Worm (Caenorhabditis elegans) whole organism, early embryonic: ENCODE measurements around the gene srsx-18.

Experiments used
- B0310.2 ChIP-seq: sonication (generic microtip); optimal IDR thresholded peaks from 2 replicates; lab custom pipeline; 2016; ENCODE audit warnings: mild to moderate bottlenecking, missing genetic modification characterization, missing compliant biosample characterization
- F13C5.2 ChIP-seq: sonication (generic microtip); optimal IDR thresholded peaks from 2 replicates; lab custom pipeline; 2017; ENCODE audit warnings: mild to moderate bottlenecking, missing genetic modification characterization, inconsistent platforms, missing compliant biosample characterization
- aly-1 ChIP-seq: sonication (generic microtip); optimal IDR thresholded peaks from 2 replicates; lab custom pipeline; 2016; ENCODE audit warnings: missing genetic modification characterization, missing compliant biosample characterization
- ama-1 ChIP-seq: fragments of 150-350 bp; optimal IDR thresholded peaks from 2 replicates; lab custom pipeline; 2014
- ceh-13 ChIP-seq: fragments of 200-800 bp; sonication (Bioruptor generic); optimal IDR thresholded peaks from 2 replicates; lab custom pipeline; 2018; ENCODE audit warnings: mild to moderate bottlenecking, missing genetic modification characterization, missing compliant biosample characterization
- ceh-36 ChIP-seq: sonication (generic microtip); optimal IDR thresholded peaks from 2 replicates; lab custom pipeline; 2016; ENCODE audit warnings: missing genetic modification characterization, inconsistent platforms, missing compliant biosample characterization
- ets-7 ChIP-seq: sonication (generic microtip); optimal IDR thresholded peaks from 2 replicates; lab custom pipeline; 2016; ENCODE audit warnings: missing genotype, missing genetic modification characterization, missing compliant biosample characterization
- flt-1 ChIP-seq: fragments of 200-800 bp; sonication (Bioruptor generic); IDR thresholded peaks from 2 replicates; pipeline ENCODE4 v1.3.6; 2022; ENCODE audit warnings: missing genetic modification characterization, missing compliant biosample characterization
- hmbx-1 ChIP-seq: sonication (generic microtip); optimal IDR thresholded peaks from 2 replicates; lab custom pipeline; 2016; ENCODE audit warnings: mild to moderate bottlenecking, missing genetic modification characterization, missing compliant biosample characterization
- hmg-4 ChIP-seq: fragments of 200-800 bp; sonication (Bioruptor generic); optimal IDR thresholded peaks from 2 replicates; lab custom pipeline; 2018; ENCODE audit warnings: mild to moderate bottlenecking, missing genetic modification characterization, missing compliant biosample characterization
- hnd-1 ChIP-seq: sonication (generic microtip); optimal IDR thresholded peaks from 2 replicates; lab custom pipeline; 2016; ENCODE audit warnings: missing genetic modification characterization, missing compliant biosample characterization
- pes-1 ChIP-seq: fragments of 200-800 bp; sonication (Bioruptor generic); IDR thresholded peaks from 2 replicates; pipeline ENCODE4 v1.3.6; 2022; ENCODE audit warnings: missing genetic modification reagents, missing genetic modification characterization, missing compliant biosample characterization
- scrt-1 ChIP-seq: fragments of 200-800 bp; sonication (Bioruptor generic); IDR thresholded peaks from 2 replicates; pipeline ENCODE4 v1.3.6; 2022; ENCODE audit warnings: missing genetic modification characterization, missing compliant biosample characterization
- sea-1 ChIP-seq: fragments of 200-800 bp; sonication (Bioruptor generic); conservative IDR thresholded peaks from 2 replicates; pipeline ENCODE4 v1.3.6; 2022; ENCODE audit warnings: missing genetic modification characterization, missing compliant biosample characterization
- tbx-11 ChIP-seq: fragments of 200-800 bp; sonication (Bioruptor generic); IDR thresholded peaks from 2 replicates; pipeline ENCODE4 v1.3.6; 2022; ENCODE audit warnings: missing genetic modification characterization, missing compliant biosample characterization
- tbx-37 ChIP-seq: fragments of 200-800 bp; sonication (Bioruptor generic); conservative IDR thresholded peaks from 2 replicates; pipeline ENCODE4 v1.3.6; 2022; ENCODE audit warnings: missing genetic modification reagents, missing genetic modification characterization, missing compliant biosample characterization
- tra-4 ChIP-seq: sonication (generic microtip); optimal IDR thresholded peaks from 2 replicates; lab custom pipeline; 2017; ENCODE audit warnings: missing genetic modification characterization, missing compliant biosample characterization

Gene srsx-18

ce11 chrV:5922236-5922635 lies at the start of gene srsx-18:
srsx-18 (plus strand) TSS chrV:5922536.
- no peak for TF ChIP-seq tra-4
- TF ChIP-seq ama-1 (lab: Kevin White, UChicago): no peak
- TF ChIP-seq hnd-1 (tag; lab: Kevin White, UChicago): no peak
- TF ChIP-seq aly-1 (tag; lab: Kevin White, UChicago): no peak
- no peak for TF ChIP-seq F13C5.2
- TF ChIP-seq sea-1 (GFP tag; lab: Robert Waterston, UW): no peak
- no peak for TF ChIP-seq ceh-13
- TF ChIP-seq tbx-11 (GFP tag; lab: Robert Waterston, UW): no peak
- no peak for TF ChIP-seq B0310.2 (tag; lab: Kevin White, UChicago)
- no peak for TF ChIP-seq ets-7 (tag; lab: Kevin White, UChicago)
- no peak for TF ChIP-seq hmbx-1
- no peak for TF ChIP-seq ceh-36 (tag; lab: Kevin White, UChicago)
- TF ChIP-seq scrt-1 (GFP tag; lab: Robert Waterston, UW): no peak

- TF ChIP-seq hmbx-1 (no peak), ceh-36 (tag; lab: Kevin White, UChicago) (no peak), tbx-11 (GFP tag; lab: Robert Waterston, UW) (no peak), ets-7 (tag; lab: Kevin White, UChicago) (no peak), sea-1 (GFP tag; lab: Robert Waterston, UW) (no peak), scrt-1 (GFP tag; lab: Robert Waterston, UW) (no peak), hmg-4 (GFP tag; lab: Kevin White, UChicago) (no peak), ceh-13 (no peak), tra-4 (no peak), flt-1 (GFP tag; lab: Robert Waterston, UW) (no peak)
Measured at ce11 chrV:5876966-5877365, 45.4 kb upstream of the srsx-18 start.

- TF ChIP-seq tbx-11 (GFP tag; lab: Robert Waterston, UW): no peak
- TF ChIP-seq F13C5.2: no peak
- no peak for TF ChIP-seq B0310.2 (tag; lab: Kevin White, UChicago)
- TF ChIP-seq aly-1 (tag; lab: Kevin White, UChicago): no peak
- TF ChIP-seq scrt-1 (GFP tag; lab: Robert Waterston, UW): no peak
- TF ChIP-seq pes-1 (GFP tag; lab: Robert Waterston, UW): no peak
- no peak for TF ChIP-seq ama-1 (lab: Kevin White, UChicago)
- no peak for TF ChIP-seq ceh-13
- no peak for TF ChIP-seq tra-4
- no peak for TF ChIP-seq ets-7 (tag; lab: Kevin White, UChicago)
Measured at ce11 chrV:5880064-5880463, 42.3 kb upstream of the srsx-18 start, which contains the start of gene C02G6.3. C02G6.3 (plus strand) TSS chrV:5880364.

- TF ChIP-seq hnd-1 (tag; lab: Kevin White, UChicago): no peak
- TF ChIP-seq sea-1 (GFP tag; lab: Robert Waterston, UW): no peak
- no peak for TF ChIP-seq tbx-11 (GFP tag; lab: Robert Waterston, UW)
- TF ChIP-seq ama-1 (lab: Kevin White, UChicago): no peak
- no peak for TF ChIP-seq scrt-1 (GFP tag; lab: Robert Waterston, UW)
- no peak for TF ChIP-seq pes-1 (GFP tag; lab: Robert Waterston, UW)
- no peak for TF ChIP-seq B0310.2 (tag; lab: Kevin White, UChicago)
Measured at ce11 chrV:5882429-5882828, 39.9 kb upstream of the srsx-18 start.

ce11 chrV:5883735-5884134 lies 38.6 kb upstream of the srsx-18 start, which contains the start of gene C04E6.8:
C04E6.8 (minus strand) TSS chrV:5883835.
- no peak for TF ChIP-seq tra-4
- no peak for TF ChIP-seq ceh-13
- no peak for TF ChIP-seq hnd-1 (tag; lab: Kevin White, UChicago)
- TF ChIP-seq scrt-1 (GFP tag; lab: Robert Waterston, UW): no peak
- no peak for TF ChIP-seq ceh-36 (tag; lab: Kevin White, UChicago)
- no peak for TF ChIP-seq ama-1 (lab: Kevin White, UChicago)
- no peak for TF ChIP-seq hmg-4 (GFP tag; lab: Kevin White, UChicago)
- no peak for TF ChIP-seq tbx-37 (GFP tag; lab: Robert Waterston, UW)
- no peak for TF ChIP-seq pes-1 (GFP tag; lab: Robert Waterston, UW)
- TF ChIP-seq aly-1 (tag; lab: Kevin White, UChicago): no peak
- no peak for TF ChIP-seq B0310.2 (tag; lab: Kevin White, UChicago)
- no peak for TF ChIP-seq ets-7 (tag; lab: Kevin White, UChicago)
- TF ChIP-seq F13C5.2: no peak
- no peak for TF ChIP-seq hmbx-1

- TF ChIP-seq F13C5.2 (no peak), B0310.2 (tag; lab: Kevin White, UChicago) (no peak), ceh-36 (tag; lab: Kevin White, UChicago) (no peak), ceh-13 (no peak), hnd-1 (tag; lab: Kevin White, UChicago) (no peak), flt-1 (GFP tag; lab: Robert Waterston, UW) (no peak), ama-1 (lab: Kevin White, UChicago) (no peak), aly-1 (tag; lab: Kevin White, UChicago) (no peak), hmg-4 (GFP tag; lab: Kevin White, UChicago) (no peak), sea-1 (GFP tag; lab: Robert Waterston, UW) (no peak), tbx-37 (GFP tag; lab: Robert Waterston, UW) (no peak)
Measured at ce11 chrV:5888820-5889219, 33.5 kb upstream of the srsx-18 start.

- TF ChIP-seq tbx-11 (GFP tag; lab: Robert Waterston, UW): no peak
- TF ChIP-seq hmbx-1: no peak
- TF ChIP-seq pes-1 (GFP tag; lab: Robert Waterston, UW): no peak
- TF ChIP-seq ets-7 (tag; lab: Kevin White, UChicago): no peak
- no peak for TF ChIP-seq tbx-37 (GFP tag; lab: Robert Waterston, UW)
- no peak for TF ChIP-seq ceh-13
- no peak for TF ChIP-seq hmg-4 (GFP tag; lab: Kevin White, UChicago)
Measured at ce11 chrV:5891204-5891603, 31.1 kb upstream of the srsx-18 start.

ce11 chrV:5893015-5893414 lies 29.3 kb upstream of the srsx-18 start, which contains the start of gene C04E6.7:
C04E6.7 (plus strand) TSS chrV:5893315.
- TF ChIP-seq flt-1 (GFP tag; lab: Robert Waterston, UW) (no peak), B0310.2 (tag; lab: Kevin White, UChicago) (no peak), scrt-1 (GFP tag; lab: Robert Waterston, UW) (no peak), tra-4 (no peak), tbx-37 (GFP tag; lab: Robert Waterston, UW) (no peak), hnd-1 (tag; lab: Kevin White, UChicago) (no peak), ceh-13 (no peak), tbx-11 (GFP tag; lab: Robert Waterston, UW) (no peak), aly-1 (tag; lab: Kevin White, UChicago) (no peak), ceh-36 (tag; lab: Kevin White, UChicago) (no peak), hmbx-1 (no peak), hmg-4 (GFP tag; lab: Kevin White, UChicago) (no peak), pes-1 (GFP tag; lab: Robert Waterston, UW) (no peak), F13C5.2 (no peak), ets-7 (tag; lab: Kevin White, UChicago) (no peak), ama-1 (lab: Kevin White, UChicago) (no peak), sea-1 (GFP tag; lab: Robert Waterston, UW) (no peak)
